Fruit fly (Drosophila melanogaster) whole organism, embryonic: ENCODE results near the gene CG13690.
"Not testable (repeated sequence)": the region's sequence is repeated elsewhere in the genome, so short reads cannot be mapped to it uniquely, and the experiment has no call there.

ENCODE experiments used
- ci ChIP-seq: fragments of 200-800 bp; sonication (Bioruptor generic); IDR thresholded peaks from 3 replicates; pipeline ENCODE4 v1.3.6; 2022; ENCODE audit warnings: missing biosample characterization, missing genetic modification characterization
- pb ChIP-seq: fragments of 200-800 bp; sonication (Bioruptor generic); optimal IDR thresholded peaks from 3 replicates; lab custom pipeline; 2016; ENCODE audit warnings: missing biosample characterization, missing genetic modification characterization
- trem ChIP-seq: fragments of 200-800 bp; optimal IDR thresholded peaks from 3 replicates; lab custom pipeline; 2019; ENCODE audit warnings: missing biosample characterization, mild to moderate bottlenecking, missing genetic modification characterization, moderate library complexity

dm6 chr2L:455274-455673 lies 35.8 kb upstream of the CG13690 start, which contains the start of gene CG4133:
- not testable (repeated sequence) for TF ChIP-seq ci (GFP tag; lab: Robert Waterston, UW); pb (GFP tag; lab: Kevin White, UChicago); trem (tag; lab: Kevin White, UChicago)
